Worm (Caenorhabditis elegans): ENCODE measurements around the gene efhd-1.
"Not testable (repeated sequence)": the region's sequence is repeated elsewhere in the genome, so short reads cannot be mapped to it uniquely, and the experiment has no call there.

Gene efhd-1

ce11 chrII:14138849-14139419 is 39.7 kb upstream of the efhd-1 start:
- no peak for TF ChIP-seq madf-9 (GFP tag; conservative IDR thresholded peaks at IDR 0.05)
- no peak for TF ChIP-seq ztf-11 (tag; optimal IDR thresholded peaks at IDR 0.05)
- no peak for TF ChIP-seq nhr-11 (tag; optimal IDR thresholded peaks at IDR 0.05)
- no peak for TF ChIP-seq spr-3 (GFP tag; optimal IDR thresholded peaks at IDR 0.05)
- no peak for TF ChIP-seq egl-27 (tag; optimal IDR thresholded peaks at IDR 0.05)
- TF ChIP-seq mes-2 (tag; optimal IDR thresholded peaks at IDR 0.05; ENCODE audit: poor library complexity, severe bottlenecking), result no peak
- TF ChIP-seq zip-2 (tag; optimal IDR thresholded peaks at IDR 0.05), result no peak
- peak; percentile 77 for TF ChIP-seq aha-1 (tag)
- TF ChIP-seq lim-7 (GFP tag; IDR thresholded peaks at IDR 0.05), result no peak
- TF ChIP-seq set-16 (GFP tag; IDR thresholded peaks at IDR 0.05), result peak; percentile 88
- TF ChIP-seq fos-1 (tag; optimal IDR thresholded peaks at IDR 0.05), result no peak
- no peak for TF ChIP-seq nhr-76 (tag; optimal IDR thresholded peaks at IDR 0.05)
- no peak for TF ChIP-seq unc-62 (GFP tag; optimal IDR thresholded peaks at IDR 0.05 in 1 of 2)
- no peak for TF ChIP-seq unc-62 (tag; optimal IDR thresholded peaks at IDR 0.05)
- TF ChIP-seq D1046.2 (GFP tag; IDR thresholded peaks at IDR 0.05), result no peak
- no peak for TF ChIP-seq ceh-82 (tag; optimal IDR thresholded peaks at IDR 0.05)

ce11 chrII:14142098-14142554 is 36.5 kb upstream of the efhd-1 start, which contains the start of gene cacn-1:
cacn-1 (minus strand) TSS chrII:14142148.
- peak; percentile 56; the same call in 1 of the 2 replicates for TF ChIP-seq lim-7 (GFP tag; IDR thresholded peaks at IDR 0.05)
- TF ChIP-seq lin-38 (GFP tag; IDR thresholded peaks at IDR 0.05), result peak; percentile 87
- peak; percentile 46 for TF ChIP-seq dmd-6 (GFP tag; IDR thresholded peaks at IDR 0.05)
- TF ChIP-seq lsy-2 (tag; optimal IDR thresholded peaks at IDR 0.05), result peak in 1 of 2 experiments; percentile 63
- peak; percentile 52; the same call in 1 of the 2 replicates for TF ChIP-seq arid-1 (GFP tag; conservative IDR thresholded peaks at IDR 0.05)
- peak; percentile 87 for TF ChIP-seq mes-2 (tag; optimal IDR thresholded peaks at IDR 0.05; ENCODE audit: poor library complexity, severe bottlenecking)
- 0 out of 2 replicates have a peak, but pooled peaks have one; percentile 18 for TF ChIP-seq tra-1 (GFP tag; IDR thresholded peaks at IDR 0.05)
- TF ChIP-seq unc-130 (GFP tag; optimal IDR thresholded peaks at IDR 0.05), result peak; percentile 13
- TF ChIP-seq lin-1 (GFP tag; IDR thresholded peaks at IDR 0.05), result 0 out of 2 replicates have a peak, but pooled peaks have one; percentile 22
- peak; percentile 53 for TF ChIP-seq dve-1 (tag; optimal IDR thresholded peaks at IDR 0.05; ENCODE audit: insufficient read depth)
- TF ChIP-seq nhr-42 (GFP tag; IDR thresholded peaks at IDR 0.05), result peak; percentile 89
- peak; percentile 34 for TF ChIP-seq mep-1 (tag; optimal IDR thresholded peaks at IDR 0.05)
- peak; percentile 60; the same call in 1 of the 2 replicates for TF ChIP-seq pha-4 (GFP tag; IDR thresholded peaks at IDR 0.05)
- not testable (repeated sequence) for TF ChIP-seq pha-4 (tag; optimal IDR thresholded peaks at IDR 0.05); daf-16 (GFP tag; optimal IDR thresholded peaks at IDR 0.05)
- 0 out of 2 replicates have a peak, but pooled peaks have one; percentile 50 for TF ChIP-seq saeg-2 (GFP tag; IDR thresholded peaks at IDR 0.05)
- TF ChIP-seq madf-5 (GFP tag; IDR thresholded peaks at IDR 0.05), result 0 out of 4 replicates have a peak, but pooled peaks of 1 of the 2 experiments have one; percentile 31
- peak; percentile 11; the same call in 1 of the 2 replicates for TF ChIP-seq php-3 (GFP tag; IDR thresholded peaks at IDR 0.05)
- TF ChIP-seq ceh-20 (GFP tag; IDR thresholded peaks at IDR 0.05), result peak; percentile 67
- TF ChIP-seq hmg-1.1 (GFP tag; IDR thresholded peaks at IDR 0.05), result peak; percentile 84
- TF ChIP-seq T26A8.4 (GFP tag; IDR thresholded peaks at IDR 0.05), result peak; percentile 72
- TF ChIP-seq vab-7 (GFP tag; IDR thresholded peaks at IDR 0.05), result peak; percentile 60; the same call in 1 of the 2 replicates
- TF ChIP-seq hlh-11 (tag; optimal IDR thresholded peaks at IDR 0.05), result peak; percentile 18
- peak; percentile 41; the same call in 1 of the 2 replicates for TF ChIP-seq madf-9 (GFP tag; conservative IDR thresholded peaks at IDR 0.05)
- TF ChIP-seq ctbp-1 (GFP tag; IDR thresholded peaks at IDR 0.05), result 0 out of 2 replicates have a peak, but pooled peaks have one; percentile 46
- TF ChIP-seq egl-43 (GFP tag; IDR thresholded peaks at IDR 0.05), result peak; percentile 71; the same call in 1 of the 2 replicates
- TF ChIP-seq hlh-30 (tag; optimal IDR thresholded peaks at IDR 0.05; ENCODE audit: insufficient read depth), result peak; percentile 22
- TF ChIP-seq daf-16 (tag; optimal IDR thresholded peaks at IDR 0.05), result peak; percentile 15
- peak; percentile 51 for TF ChIP-seq nhr-77 (tag; optimal IDR thresholded peaks at IDR 0.05)
- TF ChIP-seq dmd-9 (GFP tag; IDR thresholded peaks at IDR 0.05), result 0 out of 2 replicates have a peak, but pooled peaks have one; percentile 52
- TF ChIP-seq dpl-1 (GFP tag; optimal IDR thresholded peaks at IDR 0.05), result peak; percentile 48
- peak; percentile 33 for TF ChIP-seq rbr-2 (tag; optimal IDR thresholded peaks at IDR 0.05)
- peak; percentile 50 for TF ChIP-seq nhr-102 (tag; optimal IDR thresholded peaks at IDR 0.05)
- peak; percentile 47; the same call in 1 of the 2 replicates for TF ChIP-seq ceh-44 (GFP tag; IDR thresholded peaks at IDR 0.05)
